Fruit fly (Drosophila melanogaster): Measurements from ENCODE around the gene Rala.

Gene Rala

DNA sequence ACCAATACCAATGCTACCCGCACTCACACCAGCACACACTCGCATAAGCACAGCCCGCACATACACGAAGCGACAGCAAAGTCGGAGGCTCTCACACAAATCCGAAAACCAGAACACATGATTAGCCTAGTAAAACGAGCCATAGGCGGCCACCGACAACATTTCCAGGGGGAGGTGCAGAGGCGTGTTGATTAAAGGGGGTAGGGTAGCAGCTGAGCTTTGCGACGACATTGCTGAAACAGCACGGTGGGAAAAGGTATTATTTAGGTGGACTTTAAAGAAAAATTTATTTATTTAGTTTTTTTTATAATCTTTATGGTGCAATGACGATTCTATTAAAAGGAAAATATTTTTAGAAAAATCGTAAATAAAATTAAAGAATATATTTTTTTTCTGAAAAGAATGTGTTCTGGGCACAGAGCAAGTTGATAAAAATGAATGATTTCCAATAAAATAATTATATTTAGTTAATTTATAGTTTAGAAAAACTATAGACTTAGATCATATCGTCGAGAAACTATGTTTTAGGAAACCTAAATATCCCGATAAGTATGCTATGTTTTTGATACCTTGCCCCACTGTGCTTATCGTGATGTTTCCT is 24.6 kb upstream of the Rala start (continued):
- no peak for TF ChIP-seq inv (GFP tag; IDR thresholded peaks at IDR 0.05; ENCODE audit: partially characterized antibody)
- TF ChIP-seq CG13894 (tag; optimal IDR thresholded peaks at IDR 0.05), result no peak
- peak; percentile 70 for TF ChIP-seq al (GFP tag; IDR thresholded peaks at IDR 0.05)
- TF ChIP-seq gfzf (GFP tag; optimal IDR thresholded peaks at IDR 0.05), result no peak
- peak; percentile 4 for TF ChIP-seq B-H2 (GFP tag; optimal IDR thresholded peaks at IDR 0.05)
- TF ChIP-seq sima (GFP tag; optimal IDR thresholded peaks at IDR 0.05), result no peak
- TF ChIP-seq CG11398 (GFP tag; optimal IDR thresholded peaks at IDR 0.05), result no peak
- peak; percentile 77 for TF ChIP-seq Nf-YC (tag; optimal IDR thresholded peaks at IDR 0.05)
- no peak for TF ChIP-seq pita (GFP tag; optimal IDR thresholded peaks at IDR 0.05)
- peak; percentile 67 for TF ChIP-seq CG9215 (GFP tag; IDR thresholded peaks at IDR 0.05)
- TF ChIP-seq amos (GFP tag; IDR thresholded peaks at IDR 0.05; ENCODE audit: partially characterized antibody), result no peak; the same call in 1 of the 2 replicates
- peak; percentile 76 for TF ChIP-seq CG6813 (GFP tag; optimal IDR thresholded peaks at IDR 0.05)
- TF ChIP-seq CG33557 (GFP tag; optimal IDR thresholded peaks at IDR 0.05), result peak; percentile 70
- TF ChIP-seq Tbp (GFP tag; optimal IDR thresholded peaks at IDR 0.05), result no peak
- peak; percentile 81 for TF ChIP-seq CG14441 (GFP tag; IDR thresholded peaks at IDR 0.05)
- peak in 1 of 2 experiments; percentile 56 for TF ChIP-seq Pdp1 (GFP tag; optimal IDR thresholded peaks at IDR 0.05)
- TF ChIP-seq ems (GFP tag; optimal IDR thresholded peaks at IDR 0.05), result no peak
- TF ChIP-seq CG7963 (GFP tag; IDR thresholded peaks at IDR 0.05; ENCODE audit: partially characterized antibody), result no peak
- peak; percentile 74 for TF ChIP-seq D19B (GFP tag; optimal IDR thresholded peaks at IDR 0.05)
- TF ChIP-seq CG31365 (tag; optimal IDR thresholded peaks at IDR 0.05), result no peak
- TF ChIP-seq wdn (GFP tag; IDR thresholded peaks at IDR 0.05), result peak; percentile 55; the same call in 1 of the 2 replicates
- TF ChIP-seq Dbx (GFP tag; IDR thresholded peaks at IDR 0.05), result peak; percentile 69
- peak; percentile 47 for TF ChIP-seq Deaf1 (tag; optimal IDR thresholded peaks at IDR 0.05)
- no peak for TF ChIP-seq mld (GFP tag; IDR thresholded peaks at IDR 0.05; ENCODE audit: partially characterized antibody)
- peak; percentile 69 for TF ChIP-seq Jarid2 (GFP tag; optimal IDR thresholded peaks at IDR 0.05)
- TF ChIP-seq Med (GFP tag), result no peak
- no peak; the same call in 2 of the 3 replicates for TF ChIP-seq sr (GFP tag; IDR thresholded peaks at IDR 0.05)
- TF ChIP-seq insv (GFP tag; optimal IDR thresholded peaks at IDR 0.05), result peak in 1 of 2 experiments; percentile 35
- no peak for TF ChIP-seq Camta (GFP tag; optimal IDR thresholded peaks at IDR 0.05)
- peak; percentile 67; the same call in 2 of the 3 replicates for TF ChIP-seq H15 (GFP tag; IDR thresholded peaks at IDR 0.05)
- TF ChIP-seq NfI (GFP tag; optimal IDR thresholded peaks at IDR 0.05), result peak; percentile 80
- peak; percentile 74 for TF ChIP-seq E2f1 (GFP tag; IDR thresholded peaks at IDR 0.05)
- peak; percentile 78 for TF ChIP-seq org-1 (GFP tag; optimal IDR thresholded peaks at IDR 0.05)
- peak; percentile 82 for TF ChIP-seq twi (tag; optimal IDR thresholded peaks at IDR 0.05)
- no peak for TF ChIP-seq CG9876 (GFP tag; optimal IDR thresholded peaks at IDR 0.05)
- peak; percentile 28; the same call in 1 of the 2 replicates for TF ChIP-seq bbx (GFP tag; IDR thresholded peaks at IDR 0.05; ENCODE audit: partially characterized antibody)
- TF ChIP-seq pan (optimal IDR thresholded peaks at IDR 0.05), result no peak
- peak in 1 of 2 experiments; percentile 84 for TF ChIP-seq pan (GFP tag; optimal IDR thresholded peaks at IDR 0.05 in 1 of 2, IDR thresholded peaks at IDR 0.05 in 1 of 2)
- no peak for TF ChIP-seq Sin3A (optimal IDR thresholded peaks at IDR 0.05)
- TF ChIP-seq Six4 (GFP tag; optimal IDR thresholded peaks at IDR 0.05), result peak; percentile 79
- TF ChIP-seq CG32532 (GFP tag; IDR thresholded peaks at IDR 0.05), result peak; percentile 82
- peak; percentile 80 for TF ChIP-seq lab (GFP tag; optimal IDR thresholded peaks at IDR 0.05)
- peak; percentile 73 for TF ChIP-seq row (GFP tag; IDR thresholded peaks at IDR 0.05)
- peak; percentile 92 for TF ChIP-seq CG11504 (tag; optimal IDR thresholded peaks at IDR 0.05)
- peak; percentile 0 for TF ChIP-seq CG15073 (GFP tag; optimal IDR thresholded peaks at IDR 0.05)
- TF ChIP-seq CG2889 (GFP tag; IDR thresholded peaks at IDR 0.05), result peak; percentile 51
- TF ChIP-seq CG3407 (GFP tag; optimal IDR thresholded peaks at IDR 0.05), result peak; percentile 73
- no peak for TF ChIP-seq usp (GFP tag; optimal IDR thresholded peaks at IDR 0.05)
- TF ChIP-seq gsb-n (tag; optimal IDR thresholded peaks at IDR 0.05), result peak; percentile 78
- TF ChIP-seq peb (GFP tag; IDR thresholded peaks at IDR 0.05), result peak; percentile 63; the same call in 1 of the 2 replicates
